Worm (Caenorhabditis elegans) whole organism, L1 larva: ENCODE measurements around the gene gst-18.

ENCODE experiments used
- fkh-10 ChIP-seq: sonication (generic microtip); optimal IDR thresholded peaks from 2 replicates; lab custom pipeline; 2017; ENCODE audit warnings: missing biosample characterization, missing genetic modification reagents, missing genetic modification characterization
- nhr-76 ChIP-seq: sonication (generic microtip); optimal IDR thresholded peaks from 2 replicates; lab custom pipeline; 2017; ENCODE audit warnings: missing biosample characterization, missing genetic modification characterization
- nhr-77 ChIP-seq: fragments of 150-350 bp; optimal IDR thresholded peaks from 2 replicates; lab custom pipeline; 2014; ENCODE audit warnings: missing biosample characterization, missing genetic modification characterization
- pag-3 ChIP-seq: sonication (generic microtip); optimal IDR thresholded peaks from 2 replicates; lab custom pipeline; 2017; ENCODE audit warnings: missing genetic modification characterization, mild to moderate bottlenecking, missing compliant biosample characterization, antibody characterized with exemption, borderline replicate concordance; ENCODE audit not compliant: insufficient read depth
- unc-62 ChIP-seq: fragments of 150-350 bp; optimal IDR thresholded peaks from 2 replicates; lab custom pipeline; 2014; ENCODE audit warnings: missing biosample characterization, missing genetic modification reagents, missing genetic modification characterization

- no peak for TF ChIP-seq unc-62 (GFP tag; lab: Kevin White, UChicago)
- no peak for TF ChIP-seq nhr-76 (tag; lab: Kevin White, UChicago)
- TF ChIP-seq nhr-77 (tag; lab: Kevin White, UChicago) = no peak
- no peak for TF ChIP-seq fkh-10
- no peak for TF ChIP-seq pag-3 (tag; lab: Kevin White, UChicago)
Measured at ce11 chrII:13648230-13648629, 17.5 kb upstream of the gst-18 start, which contains the start of gene fbxa-169.
